Worm (Caenorhabditis elegans) whole organism, midembryonic: ENCODE data around the gene cnep-1.

Source experiments
- T22C8.4 ChIP-seq: fragments of 200-800 bp; sonication (Bioruptor generic); IDR thresholded peaks from 2 replicates; pipeline ENCODE4 v1.3.6; 2022; ENCODE audit warnings: missing genetic modification characterization, missing compliant biosample characterization
- cog-1 ChIP-seq: sonication (generic microtip); optimal IDR thresholded peaks from 2 replicates; lab custom pipeline; 2016; ENCODE audit warnings: missing genetic modification characterization, missing compliant biosample characterization
- flt-1 ChIP-seq: fragments of 200-800 bp; sonication (Bioruptor generic); IDR thresholded peaks from 2 replicates; pipeline ENCODE4 v1.3.6; 2022; ENCODE audit warnings: missing genetic modification characterization, missing compliant biosample characterization
- tab-1 ChIP-seq: fragments of 200-800 bp; sonication (Bioruptor generic); IDR thresholded peaks from 2 replicates; pipeline ENCODE4 v1.3.6; 2022; ENCODE audit warnings: missing genetic modification characterization, missing compliant biosample characterization
- ztf-29 ChIP-seq: fragments of 200-800 bp; sonication (Bioruptor generic); IDR thresholded peaks from 2 replicates; pipeline ENCODE4 v1.3.6; 2022; ENCODE audit warnings: missing genetic modification reagents, missing genetic modification characterization, missing compliant biosample characterization

ce11 chrII:7319471-7319870 lies 9.3 kb downstream of the cnep-1 start:
- TF ChIP-seq flt-1 (GFP tag; lab: Robert Waterston, UW) (no peak), cog-1 (tag; lab: Kevin White, UChicago) (no peak), tab-1 (no peak), T22C8.4 (GFP tag; lab: Robert Waterston, UW) (no peak), ztf-29 (GFP tag; lab: Robert Waterston, UW) (no peak)
